Fruit fly (Drosophila melanogaster): ENCODE measurements around the gene Paip2.

dm6 chr3R:12962612-12963011 lies 18.0 kb upstream of the Paip2 start:
- TF ChIP-seq Lpt (GFP tag; optimal IDR thresholded peaks at IDR 0.05) (no peak), fd85E (GFP tag; optimal IDR thresholded peaks at IDR 0.05) (no peak), achi (GFP tag; optimal IDR thresholded peaks at IDR 0.05) (no peak), Ets96B (tag; optimal IDR thresholded peaks at IDR 0.05) (no peak), CG11902 (GFP tag; optimal IDR thresholded peaks at IDR 0.05) (no peak), Sox102F (GFP tag; optimal IDR thresholded peaks at IDR 0.05) (no peak), Gug (GFP tag; IDR thresholded peaks at IDR 0.05) (no peak), CG31627 (GFP tag; optimal IDR thresholded peaks at IDR 0.05) (no peak), net (GFP tag; optimal IDR thresholded peaks at IDR 0.05) (no peak)

Measured in whole organism, prepupa.